Worm (Caenorhabditis elegans): ENCODE measurements around the gene tbc-8.

- peak in 1 of 2 experiments; percentile 47 for TF ChIP-seq unc-62 (GFP tag; optimal IDR thresholded peaks at IDR 0.05 in 1 of 2)
- no peak for TF ChIP-seq unc-62 (tag; optimal IDR thresholded peaks at IDR 0.05)
- TF ChIP-seq ama-1 (optimal IDR thresholded peaks at IDR 0.05), result no peak
- TF ChIP-seq egl-27 (tag; optimal IDR thresholded peaks at IDR 0.05), result no peak
- TF ChIP-seq zip-2 (tag; optimal IDR thresholded peaks at IDR 0.05), result no peak
- TF ChIP-seq nhr-25 (tag; optimal IDR thresholded peaks at IDR 0.05; ENCODE audit: borderline replicate concordance, insufficient read depth), result no peak
- peak; percentile 21 for TF ChIP-seq mes-2 (tag; optimal IDR thresholded peaks at IDR 0.05; ENCODE audit: poor library complexity, severe bottlenecking)
- TF ChIP-seq D1046.2 (GFP tag; IDR thresholded peaks at IDR 0.05), result no peak
- TF ChIP-seq Y105C5A.15 (GFP tag; IDR thresholded peaks at IDR 0.05), result no peak
Observed at ce11 chrIII:10398919-10399318, 34.2 kb downstream of the tbc-8 start.

All from whole organism, L4 larva.